Worm (Caenorhabditis elegans) whole organism, L3 larva: ENCODE measurements around the gene srd-65.

Source experiments
- aly-2 ChIP-seq: fragments of 150-350 bp; optimal IDR thresholded peaks from 2 replicates; lab custom pipeline; 2014; ENCODE audit warnings: missing biosample characterization, missing genetic modification characterization
- ama-1 ChIP-seq: fragments of 150-350 bp; optimal IDR thresholded peaks from 2 replicates; lab custom pipeline; 2018
- ceh-9 ChIP-seq: sonication (generic microtip); optimal IDR thresholded peaks from 2 replicates; lab custom pipeline; 2018; ENCODE audit warnings: missing biosample characterization, missing genetic modification characterization
- egl-5 ChIP-seq: fragments of 150-350 bp; optimal IDR thresholded peaks from 2 replicates; lab custom pipeline; 2017; ENCODE audit warnings: missing biosample characterization, missing genetic modification reagents, missing genetic modification characterization, inconsistent platforms
- elt-2 ChIP-seq: sonication (generic microtip); optimal IDR thresholded peaks from 2 replicates; lab custom pipeline; 2016; ENCODE audit warnings: missing genetic modification reagents, mild to moderate bottlenecking, missing genetic modification characterization, missing compliant biosample characterization
- fkh-10 ChIP-seq: sonication (generic microtip); optimal IDR thresholded peaks from 2 replicates; lab custom pipeline; 2017; ENCODE audit warnings: missing biosample characterization, missing genetic modification reagents, missing genetic modification characterization
- jun-1 ChIP-seq: fragments of 150-350 bp; optimal IDR thresholded peaks from 2 replicates; lab custom pipeline; 2014; ENCODE audit warnings: missing biosample characterization, missing genetic modification reagents, missing genetic modification characterization
- lin-15B ChIP-seq: fragments of 150-350 bp; optimal IDR thresholded peaks from 2 replicates; lab custom pipeline; 2014; ENCODE audit warnings: missing biosample characterization, missing genetic modification characterization
- lsy-12 ChIP-seq: sonication (generic microtip); optimal IDR thresholded peaks from 2 replicates; lab custom pipeline; 2016; ENCODE audit warnings: mild to moderate bottlenecking, missing genetic modification characterization, missing compliant biosample characterization
- pha-4 ChIP-seq: fragments of 150-350 bp; optimal IDR thresholded peaks from 2 replicates; lab custom pipeline; 2014; ENCODE audit warnings: missing biosample characterization, missing genetic modification reagents, missing genetic modification characterization
- pqm-1 ChIP-seq: fragments of 150-350 bp; optimal IDR thresholded peaks from 2 replicates; lab custom pipeline; 2017; ENCODE audit warnings: missing biosample characterization, missing genetic modification characterization, inconsistent platforms
- sea-2 ChIP-seq: fragments of 150-350 bp; sonication (generic microtip); optimal IDR thresholded peaks from 4 replicates; lab custom pipeline; 2014; ENCODE audit warnings: missing biosample characterization, missing genetic modification reagents, missing genetic modification characterization
- snpc-4 ChIP-seq: fragments of 150-350 bp; optimal IDR thresholded peaks from 2 replicates; lab custom pipeline; 2014; ENCODE audit warnings: missing biosample characterization, missing genetic modification characterization
- tbx-2 ChIP-seq: sonication (generic microtip); optimal IDR thresholded peaks from 2 replicates; lab custom pipeline; 2016; ENCODE audit warnings: mild to moderate bottlenecking, missing genetic modification characterization, missing compliant biosample characterization

DNA sequence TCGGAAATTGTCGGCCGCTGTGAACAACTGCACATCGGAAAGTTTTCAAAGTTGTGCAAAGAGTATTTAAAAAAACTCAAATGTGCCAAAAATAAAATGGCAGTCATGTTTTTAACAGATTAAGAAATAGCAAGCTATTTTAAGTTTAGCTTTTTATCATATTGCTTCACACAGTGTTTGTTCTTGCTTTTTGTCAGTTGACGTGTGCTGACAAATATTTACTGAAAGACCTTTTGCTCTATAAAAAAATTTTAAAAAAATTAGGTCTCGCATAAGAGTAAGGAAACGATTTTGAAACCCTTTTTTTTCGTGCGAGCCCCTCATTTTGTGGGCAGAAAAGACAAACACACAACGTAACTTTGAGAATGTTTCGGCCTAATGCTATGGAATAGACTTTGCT, 31.7 kb upstream of the srd-65 start, which contains the start of gene fbxa-71:
- TF ChIP-seq pqm-1: no peak
- TF ChIP-seq tbx-2 (tag; lab: Kevin White, UChicago): no peak
- no peak for TF ChIP-seq lin-15B (tag; lab: Kevin White, UChicago)
- no peak for TF ChIP-seq sea-2
- no peak for TF ChIP-seq pha-4 (tag; lab: Kevin White, UChicago)
- TF ChIP-seq elt-2: no peak
- no peak for TF ChIP-seq aly-2 (tag; lab: Kevin White, UChicago)
- no peak for TF ChIP-seq ama-1 (lab: Kevin White, UChicago)
- no peak for TF ChIP-seq jun-1
- no peak for TF ChIP-seq egl-5 (tag; lab: Kevin White, UChicago)
- TF ChIP-seq snpc-4 (tag; lab: Kevin White, UChicago): no peak
- TF ChIP-seq ceh-9 (tag; lab: Kevin White, UChicago): no peak
- TF ChIP-seq lsy-12 (tag; lab: Kevin White, UChicago): no peak
- TF ChIP-seq fkh-10 (GFP tag; lab: Kevin White, UChicago): no peak
